Fruit fly (Drosophila melanogaster) whole organism, prepupa: ENCODE data around the gene Oatp33Eb.
A peak's percentile ranks its signal among the peaks of the same experiment; 100 is the strongest.

Experiments
- Blimp-1 ChIP-seq: fragments of 200-800 bp; sonication (Bioruptor generic); optimal IDR thresholded peaks from 3 replicates; lab custom pipeline; 2017; ENCODE audit warnings: missing biosample characterization, missing genetic modification characterization, mild to moderate bottlenecking, moderate library complexity, missing genetic modification reagents
- CG10631 ChIP-seq: fragments of 200-800 bp; sonication (Bioruptor generic); optimal IDR thresholded peaks from 2 replicates; lab custom pipeline; 2016; ENCODE audit warnings: missing biosample characterization, missing genetic modification characterization
- CG10669 ChIP-seq: fragments of 200-800 bp; sonication (Bioruptor generic); optimal IDR thresholded peaks from 3 replicates; lab custom pipeline; 2018; ENCODE audit warnings: missing biosample characterization, mild to moderate bottlenecking, missing genetic modification characterization, moderate library complexity
- CG11762 ChIP-seq: fragments of 200-800 bp; sonication (Bioruptor generic); optimal IDR thresholded peaks from 3 replicates; lab custom pipeline; 2016; ENCODE audit warnings: missing biosample characterization, missing genetic modification characterization; ENCODE audit not compliant: insufficient read depth
- CG11902 ChIP-seq: fragments of 200-800 bp; sonication (Bioruptor generic); optimal IDR thresholded peaks from 3 replicates; lab custom pipeline; 2016; ENCODE audit warnings: missing biosample characterization, missing genetic modification characterization
- CG15336 ChIP-seq: fragments of 200-800 bp; sonication (Bioruptor generic); IDR thresholded peaks from 2 replicates; pipeline ENCODE4 v1.3.6; 2022; ENCODE audit warnings: missing biosample characterization, missing genetic modification characterization
- CG1621 ChIP-seq: fragments of 200-800 bp; sonication (Bioruptor generic); optimal IDR thresholded peaks from 3 replicates; lab custom pipeline; 2018; ENCODE audit warnings: missing biosample characterization, mild to moderate bottlenecking, missing genetic modification characterization
- CG34406 ChIP-seq: fragments of 200-800 bp; sonication (Bioruptor generic); optimal IDR thresholded peaks from 3 replicates; lab custom pipeline; 2016; ENCODE audit warnings: missing biosample characterization, missing genetic modification characterization
- CG4318 ChIP-seq: fragments of 200-800 bp; sonication (Bioruptor generic); optimal IDR thresholded peaks from 3 replicates; lab custom pipeline; 2017; ENCODE audit warnings: missing biosample characterization, mild to moderate bottlenecking, missing genetic modification characterization
- CG6163 ChIP-seq: fragments of 200-800 bp; sonication (Bioruptor generic); IDR thresholded peaks from 3 replicates; pipeline ENCODE4 v1.3.6; 2022; ENCODE audit warnings: missing biosample characterization, missing genetic modification characterization
- CG6276 ChIP-seq: fragments of 200-800 bp; sonication (Bioruptor generic); optimal IDR thresholded peaks from 2 replicates; lab custom pipeline; 2017; ENCODE audit warnings: missing biosample characterization, mild to moderate bottlenecking, missing genetic modification characterization
- CG6792 ChIP-seq: fragments of 200-800 bp; sonication (Bioruptor generic); optimal IDR thresholded peaks from 3 replicates; lab custom pipeline; 2016; ENCODE audit warnings: missing biosample characterization, missing genetic modification characterization
- CG6808 ChIP-seq: fragments of 200-800 bp; sonication (Bioruptor generic); optimal IDR thresholded peaks from 3 replicates; lab custom pipeline; 2017; ENCODE audit warnings: missing biosample characterization, missing genetic modification characterization, mild to moderate bottlenecking, moderate library complexity, missing genetic modification reagents
- CG6854 ChIP-seq: fragments of 200-800 bp; sonication (Bioruptor generic); optimal IDR thresholded peaks from 2 replicates; lab custom pipeline; 2017; ENCODE audit warnings: missing biosample characterization, mild to moderate bottlenecking, missing genetic modification characterization
- CG7368 ChIP-seq: fragments of 200-800 bp; sonication (Bioruptor generic); optimal IDR thresholded peaks from 3 replicates; lab custom pipeline; 2016; ENCODE audit warnings: missing biosample characterization, missing genetic modification characterization
- CG8119 ChIP-seq: fragments of 200-800 bp; sonication (Bioruptor generic); IDR thresholded peaks from 3 replicates; pipeline ENCODE4 v1.3.6; 2022; ENCODE audit warnings: missing biosample characterization, missing genetic modification characterization
- CG8632 ChIP-seq: fragments of 200-800 bp; sonication (Bioruptor generic); optimal IDR thresholded peaks from 3 replicates; lab custom pipeline; 2016; ENCODE audit warnings: missing biosample characterization, missing genetic modification characterization
- Eip75B ChIP-seq: fragments of 200-800 bp; sonication (Bioruptor generic); optimal IDR thresholded peaks from 3 replicates; lab custom pipeline; 2016; ENCODE audit warnings: missing biosample characterization, missing genetic modification characterization
- Eip78C ChIP-seq: fragments of 200-800 bp; sonication (Bioruptor generic); peaks from one replicate; lab custom pipeline; 2016; ENCODE audit warnings: missing biosample characterization, missing genetic modification characterization
- Eip93F ChIP-seq: fragments of 200-800 bp; sonication (Bioruptor generic); optimal IDR thresholded peaks from 2 replicates; lab custom pipeline; 2016; ENCODE audit warnings: missing biosample characterization, mild to moderate bottlenecking, missing genetic modification characterization
- Ets21C ChIP-seq: fragments of 200-800 bp; sonication (Bioruptor generic); optimal IDR thresholded peaks from 3 replicates; lab custom pipeline; 2016; ENCODE audit warnings: missing biosample characterization, missing genetic modification characterization
- Gug ChIP-seq: fragments of 200-800 bp; sonication (Bioruptor generic); IDR thresholded peaks from 2 replicates; pipeline ENCODE4 v1.3.6; 2022; ENCODE audit warnings: missing biosample characterization, missing genetic modification characterization
- Hr38 ChIP-seq: sonication (Bioruptor generic); optimal IDR thresholded peaks from 2 replicates; lab custom pipeline; 2016; ENCODE audit warnings: missing biosample characterization, missing genetic modification characterization
- Hr4 ChIP-seq: fragments of 200-800 bp; sonication (Bioruptor generic); optimal IDR thresholded peaks from 3 replicates; lab custom pipeline; 2016; ENCODE audit warnings: missing biosample characterization, missing genetic modification characterization
- Met ChIP-seq: fragments of 200-800 bp; sonication (Bioruptor generic); optimal IDR thresholded peaks from 3 replicates; lab custom pipeline; 2016; ENCODE audit warnings: missing biosample characterization, missing genetic modification characterization
- OdsH ChIP-seq: fragments of 200-800 bp; sonication (Bioruptor generic); optimal IDR thresholded peaks from 3 replicates; lab custom pipeline; 2016; ENCODE audit warnings: missing biosample characterization, missing genetic modification characterization
- Smox ChIP-seq: fragments of 200-800 bp; sonication (Bioruptor generic); optimal IDR thresholded peaks from 3 replicates; lab custom pipeline; 2016; ENCODE audit warnings: missing biosample characterization, missing genetic modification characterization
- Sox102F ChIP-seq: fragments of 200-800 bp; sonication (Bioruptor generic); optimal IDR thresholded peaks from 2 replicates; lab custom pipeline; 2016; ENCODE audit warnings: missing biosample characterization, mild to moderate bottlenecking, missing genetic modification characterization
- Sox14 ChIP-seq: fragments of 200-800 bp; sonication (Bioruptor generic); optimal IDR thresholded peaks from 3 replicates; lab custom pipeline; 2016; ENCODE audit warnings: missing biosample characterization, missing genetic modification characterization
- Sox15 ChIP-seq: fragments of 200-800 bp; sonication (Bioruptor generic); optimal IDR thresholded peaks from 3 replicates; lab custom pipeline; 2016; ENCODE audit warnings: missing biosample characterization, missing genetic modification characterization
- achi ChIP-seq: fragments of 200-800 bp; sonication (Bioruptor generic); optimal IDR thresholded peaks from 3 replicates; lab custom pipeline; 2016; ENCODE audit warnings: missing biosample characterization, missing genetic modification characterization
- cyc ChIP-seq: fragments of 200-800 bp; sonication (Bioruptor generic); optimal IDR thresholded peaks from 3 replicates; lab custom pipeline; 2016; ENCODE audit warnings: missing biosample characterization, missing genetic modification characterization
- eg ChIP-seq: fragments of 200-800 bp; sonication (Bioruptor generic); IDR thresholded peaks from 3 replicates; pipeline ENCODE4 v1.3.6; 2022; ENCODE audit warnings: missing biosample characterization, missing genetic modification characterization
- esn ChIP-seq: fragments of 200-800 bp; sonication (Bioruptor generic); optimal IDR thresholded peaks from 2 replicates; lab custom pipeline; 2016; ENCODE audit warnings: missing biosample characterization, mild to moderate bottlenecking, missing genetic modification characterization, moderate library complexity
- fkh ChIP-seq: fragments of 200-800 bp; sonication (Bioruptor generic); optimal IDR thresholded peaks from 3 replicates; lab custom pipeline; 2017; ENCODE audit warnings: missing biosample characterization, mild to moderate bottlenecking, missing genetic modification characterization, moderate library complexity
- lz ChIP-seq: fragments of 200-800 bp; sonication (Bioruptor generic); optimal IDR thresholded peaks from 3 replicates; lab custom pipeline; 2016; ENCODE audit warnings: missing biosample characterization, missing genetic modification characterization
- pdm3 ChIP-seq: fragments of 200-800 bp; sonication (Bioruptor generic); optimal IDR thresholded peaks from 3 replicates; lab custom pipeline; 2016; ENCODE audit warnings: missing biosample characterization, missing genetic modification characterization
- salr ChIP-seq, 2 experiments: fragments of 200-800 bp; sonication (Bioruptor generic); optimal IDR thresholded peaks; 3 replicates each; lab custom pipeline; 2016 to 2018; ENCODE audit warnings: missing biosample characterization in 2 of 2, missing genetic modification characterization in 2 of 2, mild to moderate bottlenecking in 1 of 2
- ss ChIP-seq, 2 experiments: fragments of 200-800 bp; sonication (Bioruptor generic); optimal IDR thresholded peaks; 2 replicates in 1 of 2; 3 replicates in 1 of 2; lab custom pipeline; 2017 to 2018; ENCODE audit warnings: mild to moderate bottlenecking in 2 of 2, missing biosample characterization in 2 of 2, missing genetic modification characterization in 2 of 2, moderate library complexity in 1 of 2
- svp ChIP-seq: fragments of 200-800 bp; sonication (Bioruptor generic); peaks from one replicate; lab custom pipeline; 2016; ENCODE audit warnings: missing biosample characterization, missing genetic modification characterization
- topi ChIP-seq: fragments of 200-800 bp; sonication (Bioruptor generic); optimal IDR thresholded peaks from 3 replicates; lab custom pipeline; 2016; ENCODE audit warnings: missing biosample characterization, missing genetic modification characterization
- vri ChIP-seq: fragments of 200-800 bp; sonication (Bioruptor generic); optimal IDR thresholded peaks from 3 replicates; lab custom pipeline; 2016; ENCODE audit warnings: missing biosample characterization, mild to moderate bottlenecking, missing genetic modification characterization

The Oatp33Eb gene

dm6 chr2L:12474212-12474891, 26.1 kb downstream of the Oatp33Eb start (continued):
- TF ChIP-seq CG15336 (GFP tag; lab: Robert Waterston, UW), result no peak

- TF ChIP-seq CG6854 (GFP tag; lab: Kevin White, UChicago) (no peak), Smox (GFP tag; lab: Kevin White, UChicago) (no peak), OdsH (GFP tag; lab: Kevin White, UChicago) (no peak), lz (GFP tag; lab: Kevin White, UChicago) (no peak), cyc (GFP tag; lab: Kevin White, UChicago) (no peak), pdm3 (GFP tag; lab: Kevin White, UChicago) (no peak), CG7368 (GFP tag; lab: Kevin White, UChicago) (no peak), Sox102F (GFP tag; lab: Kevin White, UChicago) (peak; percentile 61), ss (GFP tag; optimal IDR thresholded peaks at IDR 0.05; lab: Kevin White, UChicago) (peak in 1 of 2 experiments; percentile 49), CG8119 (no peak), salr (GFP tag; optimal IDR thresholded peaks at IDR 0.05; lab: Kevin White, UChicago) (peak in 1 of 2 experiments; percentile 0), Gug (GFP tag; lab: Robert Waterston, UW) (no peak), fkh (GFP tag; lab: Kevin White, UChicago) (peak; percentile 92), CG6276 (GFP tag; lab: Kevin White, UChicago) (peak; percentile 25), Eip93F (peak; percentile 77), svp (GFP tag; lab: Kevin White, UChicago) (peak; percentile 84), CG8632 (GFP tag; lab: Kevin White, UChicago) (no peak), topi (GFP tag; lab: Kevin White, UChicago) (peak; percentile 41), esn (peak; percentile 42), CG6808 (GFP tag; lab: Kevin White, UChicago) (peak; percentile 30), Hr38 (GFP tag; lab: Kevin White, UChicago) (no peak), CG10669 (GFP tag; lab: Kevin White, UChicago) (no peak), Hr4 (no peak), CG10631 (GFP tag; lab: Kevin White, UChicago) (no peak), Sox15 (GFP tag; lab: Kevin White, UChicago) (no peak), CG11762 (no peak), CG6792 (GFP tag; lab: Kevin White, UChicago) (peak; percentile 33), vri (GFP tag; lab: Kevin White, UChicago) (peak; percentile 86), Eip75B (GFP tag; lab: Kevin White, UChicago) (peak; percentile 20), CG4318 (GFP tag; lab: Kevin White, UChicago) (no peak), CG34406 (GFP tag; lab: Kevin White, UChicago) (peak; percentile 4), Eip78C (GFP tag; lab: Kevin White, UChicago) (peak; percentile 63), Blimp-1 (GFP tag; lab: Kevin White, UChicago) (peak; percentile 31), Sox14 (GFP tag; lab: Kevin White, UChicago) (peak; percentile 46), Ets21C (GFP tag; lab: Kevin White, UChicago) (no peak), Met (GFP tag; lab: Kevin White, UChicago) (peak; percentile 49), achi (GFP tag; lab: Kevin White, UChicago) (no peak), eg (GFP tag; lab: Robert Waterston, UW) (peak; percentile 39; the same call in 1 of the 3 replicates), CG6163 (peak; percentile 61), CG11902 (GFP tag; lab: Kevin White, UChicago) (no peak), CG1621 (tag; lab: Kevin White, UChicago) (no peak)
- TF ChIP-seq, all 60 proteins: peak for 20
Observed at dm6 chr2L:12475308-12475707, 27.0 kb downstream of the Oatp33Eb start.
